Fruit fly (Drosophila melanogaster) whole organism, embryonic: ENCODE data around the gene Prx2.
A peak's percentile ranks its signal among the peaks of the same experiment; 100 is the strongest.

ENCODE experiments used
- Adf1 ChIP-seq: fragments of 200-800 bp; sonication (Bioruptor generic); IDR thresholded peaks from 2 replicates; pipeline ENCODE4 v1.3.6; 2022; ENCODE audit warnings: missing biosample characterization, missing genetic modification characterization
- CG11560 ChIP-seq: fragments of 200-800 bp; sonication (Bioruptor generic); IDR thresholded peaks from 3 replicates; pipeline ENCODE4 v1.3.6; 2022; ENCODE audit warnings: missing biosample characterization, missing genetic modification characterization
- CG12155 ChIP-seq: fragments of 200-800 bp; sonication (Bioruptor generic); optimal IDR thresholded peaks from 3 replicates; lab custom pipeline; 2016; ENCODE audit warnings: missing biosample characterization, missing genetic modification characterization
- CG13287 ChIP-seq: fragments of 200-800 bp; sonication (Bioruptor generic); IDR thresholded peaks from 2 replicates; pipeline ENCODE4 v1.3.6; 2022; ENCODE audit warnings: missing biosample characterization, missing genetic modification characterization; ENCODE audit not compliant: partially characterized antibody
- CG14860 ChIP-seq: fragments of 200-800 bp; sonication (Bioruptor generic); IDR thresholded peaks from 3 replicates; pipeline ENCODE4 v1.3.6; 2022; ENCODE audit warnings: missing biosample characterization, missing genetic modification characterization; ENCODE audit not compliant: partially characterized antibody
- CG15011 ChIP-seq: fragments of 200-800 bp; sonication (Bioruptor generic); optimal IDR thresholded peaks from 3 replicates; lab custom pipeline; 2018; ENCODE audit warnings: missing biosample characterization, mild to moderate bottlenecking, missing genetic modification characterization
- CG16779 ChIP-seq: fragments of 200-800 bp; sonication (Bioruptor generic); IDR thresholded peaks from 2 replicates; pipeline ENCODE4 v1.3.6; 2022; ENCODE audit warnings: missing biosample characterization, missing genetic modification characterization
- CG16813 ChIP-seq: fragments of 200-800 bp; sonication (Bioruptor generic); IDR thresholded peaks from 3 replicates; pipeline ENCODE4 v1.3.6; 2022; ENCODE audit warnings: missing biosample characterization, missing genetic modification characterization; ENCODE audit not compliant: partially characterized antibody
- CG17328 ChIP-seq: fragments of 200-800 bp; sonication (Bioruptor generic); IDR thresholded peaks from 2 replicates; pipeline ENCODE4 v1.3.6; 2022; ENCODE audit warnings: missing biosample characterization, missing genetic modification characterization
- CG17361 ChIP-seq: fragments of 200-800 bp; sonication (Bioruptor generic); IDR thresholded peaks from 3 replicates; pipeline ENCODE4 v1.3.6; 2022; ENCODE audit warnings: missing biosample characterization, missing genetic modification characterization
- CG30020 ChIP-seq: fragments of 200-800 bp; optimal IDR thresholded peaks from 2 replicates; lab custom pipeline; 2019; ENCODE audit warnings: missing biosample characterization, mild to moderate bottlenecking, missing genetic modification characterization, moderate library complexity
- CG31388 ChIP-seq: fragments of 200-800 bp; sonication (Bioruptor generic); optimal IDR thresholded peaks from 2 replicates; lab custom pipeline; 2016; ENCODE audit warnings: missing biosample characterization, missing genetic modification characterization
- CG32532 ChIP-seq: fragments of 200-800 bp; sonication (Bioruptor generic); IDR thresholded peaks from 2 replicates; pipeline ENCODE4 v1.3.6; 2022; ENCODE audit warnings: missing biosample characterization, missing genetic modification characterization
- CG32772 ChIP-seq: fragments of 200-800 bp; sonication (Bioruptor generic); IDR thresholded peaks from 2 replicates; pipeline ENCODE4 v1.3.6; 2022; ENCODE audit warnings: missing biosample characterization, missing genetic modification characterization
- CG4424 ChIP-seq: fragments of 200-800 bp; sonication (Bioruptor generic); optimal IDR thresholded peaks from 3 replicates; lab custom pipeline; 2016; ENCODE audit warnings: missing biosample characterization, missing genetic modification characterization
- CG8290 ChIP-seq, 3 experiments: fragments of 200-800 bp; sonication (Bioruptor generic); optimal IDR thresholded peaks; 2 replicates each; lab custom pipeline; 2016 to 2019; ENCODE audit warnings: missing biosample characterization in 3 of 3, missing genetic modification characterization in 3 of 3, mild to moderate bottlenecking in 2 of 3, moderate library complexity in 1 of 3
- CG8388 ChIP-seq: fragments of 200-800 bp; sonication (Bioruptor generic); optimal IDR thresholded peaks from 2 replicates; lab custom pipeline; 2019; ENCODE audit warnings: missing biosample characterization, mild to moderate bottlenecking, missing genetic modification characterization, moderate library complexity
- CG9215 ChIP-seq: fragments of 200-800 bp; sonication (Bioruptor generic); IDR thresholded peaks from 2 replicates; pipeline ENCODE4 v1.3.6; 2022; ENCODE audit warnings: missing biosample characterization, missing genetic modification characterization
- CG9727 ChIP-seq: fragments of 200-800 bp; sonication (Bioruptor generic); optimal IDR thresholded peaks from 3 replicates; lab custom pipeline; 2017; ENCODE audit warnings: missing biosample characterization, mild to moderate bottlenecking, missing genetic modification characterization
- CG9817 ChIP-seq: fragments of 200-800 bp; sonication (Bioruptor generic); optimal IDR thresholded peaks from 2 replicates; lab custom pipeline; 2018; ENCODE audit warnings: missing biosample characterization, mild to moderate bottlenecking, missing genetic modification characterization, moderate library complexity
- Chrac-16 ChIP-seq: fragments of 200-800 bp; sonication (Bioruptor generic); optimal IDR thresholded peaks from 3 replicates; lab custom pipeline; 2016; ENCODE audit warnings: missing biosample characterization, missing genetic modification characterization
- CoRest ChIP-seq: fragments of 200-800 bp; sonication (Bioruptor generic); optimal IDR thresholded peaks from 3 replicates; lab custom pipeline; 2018; ENCODE audit warnings: missing biosample characterization, mild to moderate bottlenecking, missing genetic modification characterization, moderate library complexity
- Dbx ChIP-seq: fragments of 200-800 bp; sonication (Bioruptor generic); IDR thresholded peaks from 3 replicates; pipeline ENCODE4 v1.3.6; 2022; ENCODE audit warnings: missing biosample characterization, missing genetic modification characterization
- Dll ChIP-seq: fragments of 200-800 bp; sonication (Bioruptor generic); IDR thresholded peaks from 4 replicates; pipeline ENCODE4 v1.3.6; 2022; ENCODE audit warnings: missing biosample characterization, missing genetic modification characterization; ENCODE audit not compliant: partially characterized antibody
- Fer3 ChIP-seq: fragments of 200-800 bp; sonication (Bioruptor generic); optimal IDR thresholded peaks from 2 replicates; lab custom pipeline; 2018; ENCODE audit warnings: missing biosample characterization, mild to moderate bottlenecking, missing genetic modification characterization, moderate library complexity
- Hand ChIP-seq: fragments of 200-800 bp; sonication (Bioruptor generic); optimal IDR thresholded peaks from 2 replicates; lab custom pipeline; 2017; ENCODE audit warnings: mild to moderate bottlenecking, missing biosample characterization, missing genetic modification reagents, missing genetic modification characterization
- MTF-1 ChIP-seq: fragments of 200-800 bp; sonication (Bioruptor generic); optimal IDR thresholded peaks from 2 replicates; lab custom pipeline; 2018; ENCODE audit warnings: missing biosample characterization, mild to moderate bottlenecking, missing genetic modification characterization, borderline replicate concordance
- Med ChIP-seq: fragments of 200-800 bp; sonication (Bioruptor generic); peaks from one replicate; lab custom pipeline; 2016; ENCODE audit warnings: missing biosample characterization, missing genetic modification characterization, mild to moderate bottlenecking, inconsistent platforms, moderate library complexity
- Meics ChIP-seq: fragments of 200-800 bp; sonication (Bioruptor generic); optimal IDR thresholded peaks from 2 replicates; lab custom pipeline; 2017; ENCODE audit warnings: missing biosample characterization, mild to moderate bottlenecking, missing genetic modification characterization
- Nf-YB ChIP-seq: fragments of 200-800 bp; sonication (Bioruptor generic); optimal IDR thresholded peaks from 3 replicates; lab custom pipeline; 2019; ENCODE audit warnings: missing biosample characterization, mild to moderate bottlenecking, missing genetic modification characterization, moderate library complexity
- Opbp ChIP-seq: fragments of 200-800 bp; sonication (Bioruptor generic); IDR thresholded peaks from 3 replicates; pipeline ENCODE4 v1.3.6; 2022; ENCODE audit warnings: missing biosample characterization, missing genetic modification characterization; ENCODE audit not compliant: partially characterized antibody
- Ptx1 ChIP-seq: fragments of 200-800 bp; sonication (Bioruptor generic); IDR thresholded peaks from 2 replicates; pipeline ENCODE4 v1.3.6; 2022; ENCODE audit warnings: missing biosample characterization, missing genetic modification characterization
- Rfx ChIP-seq: fragments of 200-800 bp; sonication (Bioruptor generic); IDR thresholded peaks from 2 replicates; pipeline ENCODE4 v1.3.6; 2022; ENCODE audit warnings: missing biosample characterization, missing genetic modification characterization
- Scr ChIP-seq: fragments of 200-800 bp; sonication (Bioruptor generic); IDR thresholded peaks from 2 replicates; pipeline ENCODE4 v1.3.6; 2022; ENCODE audit warnings: missing biosample characterization, missing genetic modification characterization; ENCODE audit not compliant: partially characterized antibody
- Sry-β ChIP-seq: fragments of 200-800 bp; sonication (Bioruptor generic); optimal IDR thresholded peaks from 2 replicates; lab custom pipeline; 2018; ENCODE audit warnings: missing biosample characterization, mild to moderate bottlenecking, missing genetic modification characterization, moderate library complexity
- Trl ChIP-seq, 3 experiments: fragments of >200 bp in 2 of 3; fragments of 200-800 bp in 1 of 3; sonication (Bioruptor generic) in 1 of 3; optimal IDR thresholded peaks; 2 replicates in 1 of 3; 3 replicates in 2 of 3; lab custom pipeline; 2016 to 2017; ENCODE audit warnings: missing biosample characterization in 1 of 3, missing genetic modification characterization in 1 of 3
- YL-1 ChIP-seq: fragments of 200-800 bp; sonication (Bioruptor generic); optimal IDR thresholded peaks from 3 replicates; lab custom pipeline; 2017; ENCODE audit warnings: missing biosample characterization, mild to moderate bottlenecking, missing genetic modification characterization
- dan ChIP-seq: fragments of 200-800 bp; sonication (Bioruptor generic); IDR thresholded peaks from 2 replicates; pipeline ENCODE4 v1.3.6; 2022; ENCODE audit warnings: missing biosample characterization, missing genetic modification characterization
- disco-r ChIP-seq: fragments of 200-800 bp; sonication (Bioruptor generic); optimal IDR thresholded peaks from 2 replicates; lab custom pipeline; 2016; ENCODE audit warnings: missing biosample characterization, missing genetic modification characterization
- dmrt11E ChIP-seq: fragments of 200-800 bp; sonication (Bioruptor generic); optimal IDR thresholded peaks from 3 replicates; lab custom pipeline; 2018; ENCODE audit warnings: missing biosample characterization, mild to moderate bottlenecking, missing genetic modification characterization, moderate library complexity
- gcm ChIP-seq: fragments of 200-800 bp; sonication (Bioruptor generic); optimal IDR thresholded peaks from 2 replicates; lab custom pipeline; 2019; ENCODE audit warnings: missing biosample characterization, mild to moderate bottlenecking, missing genetic modification characterization, moderate library complexity
- jumu ChIP-seq: fragments of 200-800 bp; sonication (Bioruptor generic); optimal IDR thresholded peaks from 3 replicates; lab custom pipeline; 2016; ENCODE audit warnings: missing biosample characterization, missing genetic modification characterization
- lola ChIP-seq, 3 experiments: fragments of >200 bp in 2 of 3; fragments of 200-800 bp in 1 of 3; sonication (Bioruptor generic) in 1 of 3; optimal IDR thresholded peaks; 2 replicates each; lab custom pipeline; 2017 to 2019; ENCODE audit warnings: missing biosample characterization in 3 of 3, missing genetic modification characterization in 3 of 3, mild to moderate bottlenecking in 1 of 3, moderate library complexity in 1 of 3
- sqz ChIP-seq: fragments of 200-800 bp; sonication (Bioruptor generic); optimal IDR thresholded peaks from 3 replicates; lab custom pipeline; 2018; ENCODE audit warnings: missing biosample characterization, mild to moderate bottlenecking, missing genetic modification characterization
- stwl ChIP-seq: fragments of 200-800 bp; sonication (Bioruptor generic); optimal IDR thresholded peaks from 3 replicates; lab custom pipeline; 2018; ENCODE audit warnings: missing biosample characterization, mild to moderate bottlenecking, missing genetic modification characterization, moderate library complexity
- vvl ChIP-seq: fragments of 200-800 bp; sonication (Bioruptor generic); IDR thresholded peaks from 2 replicates; pipeline ENCODE4 v1.3.6; 2022; ENCODE audit warnings: missing biosample characterization, missing genetic modification characterization

Prx2 gene

DNA sequence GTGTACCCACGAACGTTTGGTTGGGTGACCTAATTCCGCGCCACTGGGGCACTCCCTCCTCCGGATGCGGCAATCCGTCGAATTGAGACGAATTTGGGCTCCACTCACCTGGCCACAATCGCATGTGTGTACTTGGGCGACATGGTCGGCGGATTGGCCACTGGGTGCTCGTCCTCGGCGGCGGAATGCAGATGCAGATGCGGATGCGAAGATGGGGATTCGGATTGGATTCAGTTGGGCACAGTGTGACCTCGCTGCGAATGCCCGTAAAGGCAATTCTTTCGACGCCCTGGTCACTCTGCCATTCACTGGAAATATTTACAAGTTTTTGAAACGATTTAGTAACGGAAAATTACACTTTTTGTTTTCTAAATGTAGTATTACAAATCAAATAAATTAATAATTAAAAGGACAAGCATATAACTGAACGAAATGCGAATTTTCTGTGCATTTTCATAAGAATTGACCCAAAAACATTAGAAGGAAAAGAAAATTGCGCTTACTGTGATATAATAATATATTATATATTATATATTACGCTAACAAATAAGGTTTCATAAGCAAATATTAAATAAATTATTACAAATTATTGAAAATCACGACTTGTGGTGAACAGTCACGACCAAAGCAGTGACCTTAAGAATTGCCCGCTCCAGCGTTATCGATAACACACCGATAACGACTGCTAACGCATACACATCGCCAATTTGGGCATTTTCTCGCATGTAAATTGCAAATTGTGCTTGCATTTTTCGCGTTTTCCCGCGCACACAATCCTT, 33.0 kb upstream of the Prx2 start, which contains the start of gene CG1622 (continued):
- TF ChIP-seq gcm (GFP tag; lab: Kevin White, UChicago): peak; percentile 17
- TF ChIP-seq dmrt11E: peak; percentile 3
- TF ChIP-seq jumu (GFP tag; lab: Kevin White, UChicago): no peak
- peak; percentile 16 for TF ChIP-seq YL-1 (GFP tag; lab: Kevin White, UChicago)
- TF ChIP-seq CG12155 (GFP tag; lab: Kevin White, UChicago): peak; percentile 10
- peak; percentile 67; the same call in 2 of the 3 replicates for TF ChIP-seq Dbx (GFP tag; lab: Robert Waterston, UW)
- no peak for TF ChIP-seq Trl (optimal IDR thresholded peaks at IDR 0.05; lab: Kevin White, UChicago)
- TF ChIP-seq Trl (GFP tag; optimal IDR thresholded peaks at IDR 0.05; lab: Kevin White, UChicago): no peak
- peak; percentile 50 for TF ChIP-seq CG30020 (tag; lab: Kevin White, UChicago)
- TF ChIP-seq CG9727 (GFP tag; lab: Kevin White, UChicago): peak; percentile 42
- 0 out of 2 replicates have a peak, but pooled peaks have one; percentile 26 for TF ChIP-seq CG32772 (GFP tag; lab: Robert Waterston, UW)
- TF ChIP-seq CG31388 (GFP tag; lab: Kevin White, UChicago): no peak
- TF ChIP-seq Meics (GFP tag; lab: Kevin White, UChicago): peak; percentile 17
- peak in 1 of 3 experiments; percentile 22 for TF ChIP-seq lola (GFP tag; optimal IDR thresholded peaks at IDR 0.05; lab: Kevin White, UChicago)
- peak; percentile 23; the same call in 1 of the 2 replicates for TF ChIP-seq Scr
- TF ChIP-seq Chrac-16 (GFP tag; lab: Kevin White, UChicago): peak; percentile 17
- TF ChIP-seq Hand: no peak
- TF ChIP-seq Nf-YB: peak; percentile 7
- peak; percentile 43; the same call in 1 of the 3 replicates for TF ChIP-seq CG16813 (GFP tag; lab: Robert Waterston, UW)
- TF ChIP-seq CG8388 (GFP tag; lab: Kevin White, UChicago): peak; percentile 15
- TF ChIP-seq Ptx1 (GFP tag; lab: Robert Waterston, UW): 0 out of 2 replicates have a peak, but pooled peaks have one; percentile 7
- TF ChIP-seq Adf1 (GFP tag; lab: Robert Waterston, UW): no peak
- peak; percentile 29; the same call in 1 of the 2 replicates for TF ChIP-seq CG17328 (GFP tag; lab: Robert Waterston, UW)
- peak; percentile 65 for TF ChIP-seq CG32532
- peak; percentile 1 for TF ChIP-seq CG8290 (GFP tag; optimal IDR thresholded peaks at IDR 0.05; lab: Kevin White, UChicago)
- TF ChIP-seq CG8290 (tag; optimal IDR thresholded peaks at IDR 0.05; lab: Kevin White, UChicago): no peak
- TF ChIP-seq CG15011 (GFP tag; lab: Kevin White, UChicago): no peak
- peak; percentile 34; the same call in 1 of the 2 replicates for TF ChIP-seq CG13287 (GFP tag; lab: Robert Waterston, UW)
- TF ChIP-seq CoRest: peak; percentile 66
- no peak for TF ChIP-seq CG16779 (GFP tag; lab: Robert Waterston, UW)
- TF ChIP-seq CG9817: peak; percentile 27
- peak; percentile 9 for TF ChIP-seq CG4424 (GFP tag; lab: Kevin White, UChicago)
- TF ChIP-seq sqz: peak; percentile 10
- no peak for TF ChIP-seq CG11560 (tag; lab: Robert Waterston, UW)
- peak; percentile 8 for TF ChIP-seq Fer3 (tag; lab: Kevin White, UChicago)
- peak; percentile 18; the same call in 1 of the 2 replicates for TF ChIP-seq CG9215 (GFP tag; lab: Robert Waterston, UW)
- TF ChIP-seq MTF-1 (GFP tag; lab: Kevin White, UChicago): no peak
- TF ChIP-seq Med (GFP tag; lab: Kevin White, UChicago): peak; percentile 70
- TF ChIP-seq Opbp (GFP tag; lab: Robert Waterston, UW): 0 out of 3 replicates have a peak, but pooled peaks have one; percentile 32
- peak; percentile 65 for TF ChIP-seq CG17361 (GFP tag; lab: Robert Waterston, UW)
- peak; percentile 17 for TF ChIP-seq stwl (tag; lab: Kevin White, UChicago)
- TF ChIP-seq CG14860 (GFP tag; lab: Robert Waterston, UW): 0 out of 3 replicates have a peak, but pooled peaks have one; percentile 22
- no peak for TF ChIP-seq disco-r
- TF ChIP-seq Sry-β (GFP tag; lab: Kevin White, UChicago): peak; percentile 51
- TF ChIP-seq Dll (GFP tag; lab: Robert Waterston, UW): no peak
- TF ChIP-seq vvl (GFP tag; lab: Robert Waterston, UW): peak; percentile 52; the same call in 1 of the 2 replicates
- peak; percentile 81 for TF ChIP-seq Rfx
- no peak for TF ChIP-seq dan
